Worm (Caenorhabditis elegans): Measurements from ENCODE around the gene C14C11.2.

ce11 chrV:5712652-5713051, 51.7 kb downstream of the C14C11.2 start, which contains the start of gene gcst-1:
- no peak for TF ChIP-seq ama-1 (optimal IDR thresholded peaks at IDR 0.05)
- TF ChIP-seq hmg-4 (GFP tag; optimal IDR thresholded peaks at IDR 0.05) = no peak
- no peak for TF ChIP-seq B0310.2 (tag; optimal IDR thresholded peaks at IDR 0.05)
- TF ChIP-seq tbx-37 (GFP tag; conservative IDR thresholded peaks at IDR 0.05) = no peak
- TF ChIP-seq scrt-1 (GFP tag; IDR thresholded peaks at IDR 0.05) = no peak
- no peak for TF ChIP-seq tra-4 (tag; optimal IDR thresholded peaks at IDR 0.05)
- TF ChIP-seq ceh-13 (GFP tag; optimal IDR thresholded peaks at IDR 0.05) = no peak
- no peak for TF ChIP-seq hnd-1 (tag; optimal IDR thresholded peaks at IDR 0.05)
- no peak for TF ChIP-seq F13C5.2 (tag; optimal IDR thresholded peaks at IDR 0.05)
- no peak for TF ChIP-seq pes-1 (GFP tag; IDR thresholded peaks at IDR 0.05)
- TF ChIP-seq flt-1 (GFP tag; IDR thresholded peaks at IDR 0.05) = no peak
- TF ChIP-seq hmbx-1 (tag; optimal IDR thresholded peaks at IDR 0.05) = no peak
- TF ChIP-seq ceh-36 (tag; optimal IDR thresholded peaks at IDR 0.05) = no peak
- TF ChIP-seq ets-7 (tag; optimal IDR thresholded peaks at IDR 0.05) = no peak
